Worm (Caenorhabditis elegans) whole organism, midembryonic: ENCODE data around the gene F43G6.4.

ENCODE experiments used
- T22C8.4 ChIP-seq: fragments of 200-800 bp; sonication (Bioruptor generic); IDR thresholded peaks from 2 replicates; pipeline ENCODE4 v1.3.6; 2022; ENCODE audit warnings: missing genetic modification characterization, missing compliant biosample characterization
- klf-2 ChIP-seq: fragments of 200-800 bp; sonication (Bioruptor generic); conservative IDR thresholded peaks from 2 replicates; pipeline ENCODE4 v1.3.6; 2022; ENCODE audit warnings: missing genetic modification reagents, missing genetic modification characterization, missing compliant biosample characterization
- med-1 ChIP-seq: sonication (generic microtip); optimal IDR thresholded peaks from 2 replicates; lab custom pipeline; 2017; ENCODE audit warnings: missing genetic modification characterization, mild to moderate bottlenecking, missing compliant biosample characterization, antibody characterized with exemption, missing genetic modification reagents; ENCODE audit not compliant: insufficient read depth
- tab-1 ChIP-seq: fragments of 200-800 bp; sonication (Bioruptor generic); IDR thresholded peaks from 2 replicates; pipeline ENCODE4 v1.3.6; 2022; ENCODE audit warnings: missing genetic modification characterization, missing compliant biosample characterization

DNA sequence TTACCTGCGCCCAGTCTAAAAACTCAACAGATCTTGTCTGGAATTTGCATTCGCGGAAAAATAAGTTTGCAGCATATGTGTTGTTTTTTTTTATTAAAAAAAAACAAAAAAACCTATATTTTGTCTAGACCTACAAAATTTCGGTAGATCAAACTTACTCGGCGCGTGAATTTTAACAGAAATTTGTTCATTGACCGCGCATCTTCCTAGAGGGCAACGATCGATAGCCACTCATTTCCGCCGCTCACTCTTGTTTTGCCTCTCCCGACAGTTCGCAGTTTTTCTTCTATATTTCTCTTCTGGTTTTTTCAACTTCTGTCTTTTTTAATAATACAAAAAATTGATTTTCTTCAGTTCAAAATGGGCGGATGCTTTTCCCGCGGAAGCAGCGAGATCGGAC, 19.9 kb downstream of the F43G6.4 start, which contains the start of gene F43G6.7:
- TF ChIP-seq tab-1 (GFP tag; lab: Robert Waterston, UW) (no peak), med-1 (GFP tag; lab: Kevin White, UChicago) (no peak), T22C8.4 (GFP tag; lab: Robert Waterston, UW) (no peak), klf-2 (no peak)
